Worm (Caenorhabditis elegans) whole organism, L4/young adult: ENCODE results near the gene F32E10.5.

Source experiments
- W03F9.2 ChIP-seq: fragments of 150-350 bp; optimal IDR thresholded peaks from 2 replicates; lab custom pipeline; 2014; ENCODE audit warnings: missing biosample characterization, missing genetic modification characterization
- dao-5 ChIP-seq: sonication (generic microtip); optimal IDR thresholded peaks from 2 replicates; lab custom pipeline; 2016; ENCODE audit warnings: missing genotype, missing genetic modification characterization, moderate library complexity, missing compliant biosample characterization

ce11 chrIV:7556265-7556866 lies 21.8 kb downstream of the F32E10.5 start, which contains the start of the genes F49E8.7, F49E8.8 and nprl-2:
- TF ChIP-seq dao-5 (no peak), W03F9.2 (no peak)
